Fruit fly (Drosophila melanogaster): ENCODE results near the gene CG18273.

CG18273 gene

dm6 chrX:521683-522082 is 34.3 kb upstream of the CG18273 start (continued):
- no peak for TF ChIP-seq CG12769 (tag; optimal IDR thresholded peaks at IDR 0.05)
- peak; percentile 11 for TF ChIP-seq CG10543 (GFP tag; optimal IDR thresholded peaks at IDR 0.05)
- peak; percentile 47; the same call in 2 of the 3 replicates for TF ChIP-seq CG16813 (GFP tag; IDR thresholded peaks at IDR 0.05; ENCODE audit: partially characterized antibody)
- TF ChIP-seq CG4707 (GFP tag; optimal IDR thresholded peaks at IDR 0.05) = no peak
- TF ChIP-seq CG7556 (GFP tag; optimal IDR thresholded peaks at IDR 0.05) = no peak
- peak; percentile 52 for TF ChIP-seq CG15479 (GFP tag; optimal IDR thresholded peaks at IDR 0.05)
- no peak for TF ChIP-seq Trl (optimal IDR thresholded peaks at IDR 0.05)
- no peak for TF ChIP-seq Trl (GFP tag; optimal IDR thresholded peaks at IDR 0.05)
- TF ChIP-seq chinmo (GFP tag; IDR thresholded peaks at IDR 0.05; ENCODE audit: partially characterized antibody) = no peak
- TF ChIP-seq ind (GFP tag; optimal IDR thresholded peaks at IDR 0.05) = no peak
- no peak for TF ChIP-seq ham (GFP tag; IDR thresholded peaks at IDR 0.05)
- TF ChIP-seq CG11398 (GFP tag; optimal IDR thresholded peaks at IDR 0.05) = no peak
- peak; percentile 88 for TF ChIP-seq CG4360 (GFP tag; IDR thresholded peaks at IDR 0.05)
- TF ChIP-seq CG4617 (GFP tag; optimal IDR thresholded peaks at IDR 0.05; ENCODE audit: borderline replicate concordance) = no peak
- TF ChIP-seq CG4820 (GFP tag; optimal IDR thresholded peaks at IDR 0.05) = no peak
- no peak for TF ChIP-seq Ptx1 (GFP tag; IDR thresholded peaks at IDR 0.05)
- TF ChIP-seq Hsf (GFP tag; optimal IDR thresholded peaks at IDR 0.05) = no peak
- peak; percentile 47; the same call in 1 of the 2 replicates for TF ChIP-seq unc-4 (GFP tag; IDR thresholded peaks at IDR 0.05; ENCODE audit: partially characterized antibody)
- no peak for TF ChIP-seq her (GFP tag; optimal IDR thresholded peaks at IDR 0.05)
- peak; percentile 13 for TF ChIP-seq BtbVII (GFP tag; optimal IDR thresholded peaks at IDR 0.05)
- no peak for TF ChIP-seq CG17361 (GFP tag; IDR thresholded peaks at IDR 0.05)
- TF ChIP-seq Spps (tag; optimal IDR thresholded peaks at IDR 0.05) = no peak
- no peak for TF ChIP-seq twi (tag; optimal IDR thresholded peaks at IDR 0.05)
- no peak for TF ChIP-seq chn (GFP tag; optimal IDR thresholded peaks at IDR 0.05)
- no peak for TF ChIP-seq CG18599 (GFP tag; optimal IDR thresholded peaks at IDR 0.05)
- TF ChIP-seq Bgb (GFP tag; IDR thresholded peaks at IDR 0.05; ENCODE audit: partially characterized antibody) = peak; percentile 29; the same call in 1 of the 2 replicates
- no peak for TF ChIP-seq CG7372 (GFP tag; IDR thresholded peaks at IDR 0.05)
- TF ChIP-seq HLH4C (GFP tag; IDR thresholded peaks at IDR 0.05; ENCODE audit: partially characterized antibody) = peak; percentile 55; the same call in 2 of the 3 replicates
- TF ChIP-seq hbn (GFP tag; IDR thresholded peaks at IDR 0.05; ENCODE audit: partially characterized antibody) = no peak
- no peak for TF ChIP-seq so (GFP tag; IDR thresholded peaks at IDR 0.05)
- no peak for TF ChIP-seq CG9609 (GFP tag; optimal IDR thresholded peaks at IDR 0.05)
- no peak for TF ChIP-seq Xbp1 (GFP tag; optimal IDR thresholded peaks at IDR 0.05)
- no peak for TF ChIP-seq tgo (GFP tag; IDR thresholded peaks at IDR 0.05)
- TF ChIP-seq wor (GFP tag; IDR thresholded peaks at IDR 0.05) = no peak
- peak in 1 of 2 experiments; percentile 78 for TF ChIP-seq eve (GFP tag; optimal IDR thresholded peaks at IDR 0.05)
- TF ChIP-seq Gug (GFP tag; IDR thresholded peaks at IDR 0.05) = no peak
- TF ChIP-seq amos (GFP tag; IDR thresholded peaks at IDR 0.05; ENCODE audit: partially characterized antibody) = no peak; the same call in 1 of the 2 replicates
- TF ChIP-seq Sox100B (GFP tag; optimal IDR thresholded peaks at IDR 0.05) = no peak
- TF ChIP-seq CG5180 (GFP tag; optimal IDR thresholded peaks at IDR 0.05) = peak; percentile 14
- TF ChIP-seq CG17912 (GFP tag; optimal IDR thresholded peaks at IDR 0.05) = peak; percentile 35
- no peak for TF ChIP-seq CG32532 (GFP tag; IDR thresholded peaks at IDR 0.05)
- no peak for TF ChIP-seq sr (GFP tag; IDR thresholded peaks at IDR 0.05)
- TF ChIP-seq lab (GFP tag; optimal IDR thresholded peaks at IDR 0.05) = no peak
- no peak for TF ChIP-seq CG9932 (GFP tag; IDR thresholded peaks at IDR 0.05)
- no peak for TF ChIP-seq CG1529 (GFP tag; optimal IDR thresholded peaks at IDR 0.05)
- TF ChIP-seq GATAe (GFP tag; conservative IDR thresholded peaks at IDR 0.05) = no peak
- no peak for TF ChIP-seq CG17359 (tag; optimal IDR thresholded peaks at IDR 0.05)
- TF ChIP-seq CG1602 (GFP tag; optimal IDR thresholded peaks at IDR 0.05) = no peak
- TF ChIP-seq CG3281 (GFP tag; optimal IDR thresholded peaks at IDR 0.05) = no peak

All from whole organism, embryonic.